Worm (Caenorhabditis elegans): ENCODE data around the gene ubc-18.

- TF ChIP-seq ama-1 (optimal IDR thresholded peaks at IDR 0.05) (no peak), scrt-1 (GFP tag; IDR thresholded peaks at IDR 0.05) (no peak), ceh-13 (GFP tag; optimal IDR thresholded peaks at IDR 0.05) (no peak), ceh-36 (tag; optimal IDR thresholded peaks at IDR 0.05) (no peak), F13C5.2 (tag; optimal IDR thresholded peaks at IDR 0.05) (no peak), sea-1 (GFP tag; conservative IDR thresholded peaks at IDR 0.05) (no peak), aly-1 (tag; optimal IDR thresholded peaks at IDR 0.05) (no peak)
These were observed 8.0 kb upstream of the ubc-18 start, which contains the start of gene ZK418.13 for ce11 chrIII:7076386-7076785.
